Fruit fly (Drosophila melanogaster) whole organism, embryonic: ENCODE results near the gene CG13376.
A peak's percentile ranks its signal among the peaks of the same experiment; 100 is the strongest.

ENCODE experiments used
- Atf3 ChIP-seq: fragments of 200-800 bp; sonication (Bioruptor generic); optimal IDR thresholded peaks from 3 replicates; lab custom pipeline; 2016; ENCODE audit warnings: missing biosample characterization, missing genetic modification characterization
- BtbVII ChIP-seq: fragments of 200-800 bp; sonication (Bioruptor generic); optimal IDR thresholded peaks from 3 replicates; lab custom pipeline; 2017; ENCODE audit warnings: missing biosample characterization, mild to moderate bottlenecking, missing genetic modification characterization
- CG10959 ChIP-seq: fragments of 200-800 bp; sonication (Bioruptor generic); IDR thresholded peaks from 2 replicates; pipeline ENCODE4 v1.3.6; 2022; ENCODE audit warnings: missing biosample characterization, missing genetic modification characterization
- CG12659 ChIP-seq: fragments of 200-800 bp; sonication (Bioruptor generic); optimal IDR thresholded peaks from 3 replicates; lab custom pipeline; 2017; ENCODE audit warnings: mild to moderate bottlenecking, missing biosample characterization, missing genetic modification reagents, missing genetic modification characterization
- CG12769 ChIP-seq: fragments of 200-800 bp; sonication (Bioruptor generic); optimal IDR thresholded peaks from 2 replicates; lab custom pipeline; 2019; ENCODE audit warnings: missing biosample characterization, mild to moderate bottlenecking, missing genetic modification characterization, moderate library complexity
- CG13287 ChIP-seq: fragments of 200-800 bp; sonication (Bioruptor generic); IDR thresholded peaks from 2 replicates; pipeline ENCODE4 v1.3.6; 2022; ENCODE audit warnings: missing biosample characterization, missing genetic modification characterization; ENCODE audit not compliant: partially characterized antibody
- CG14965 ChIP-seq: fragments of 200-800 bp; sonication (Bioruptor generic); optimal IDR thresholded peaks from 2 replicates; lab custom pipeline; 2016; ENCODE audit warnings: missing biosample characterization, missing genetic modification characterization, borderline replicate concordance
- CG1529 ChIP-seq: fragments of 200-800 bp; sonication (Bioruptor generic); optimal IDR thresholded peaks from 3 replicates; lab custom pipeline; 2018; ENCODE audit warnings: missing biosample characterization, missing genetic modification characterization
- CG15514 ChIP-seq: fragments of 200-800 bp; sonication (Bioruptor generic); optimal IDR thresholded peaks from 3 replicates; lab custom pipeline; 2017; ENCODE audit warnings: missing biosample characterization, missing genetic modification characterization, mild to moderate bottlenecking, moderate library complexity, missing genetic modification reagents
- CG16863 ChIP-seq: fragments of 200-800 bp; sonication (Bioruptor generic); optimal IDR thresholded peaks from 3 replicates; lab custom pipeline; 2016; ENCODE audit warnings: missing biosample characterization, missing genetic modification characterization
- CG2678 ChIP-seq: fragments of 200-800 bp; sonication (Bioruptor generic); optimal IDR thresholded peaks from 3 replicates; lab custom pipeline; 2019; ENCODE audit warnings: missing biosample characterization, mild to moderate bottlenecking, missing genetic modification characterization, moderate library complexity
- CG3065 ChIP-seq: fragments of 200-800 bp; sonication (Bioruptor generic); optimal IDR thresholded peaks from 2 replicates; lab custom pipeline; 2016; ENCODE audit warnings: missing biosample characterization, missing genetic modification characterization
- CG31224 ChIP-seq: fragments of 200-800 bp; sonication (Bioruptor generic); IDR thresholded peaks from 2 replicates; pipeline ENCODE4 v1.3.6; 2022; ENCODE audit warnings: missing biosample characterization, missing genetic modification characterization
- CG33557 ChIP-seq: fragments of 200-800 bp; sonication (Bioruptor generic); optimal IDR thresholded peaks from 2 replicates; lab custom pipeline; 2019; ENCODE audit warnings: missing biosample characterization, mild to moderate bottlenecking, missing genetic modification characterization, moderate library complexity
- CG34422 ChIP-seq: fragments of 200-800 bp; sonication (Bioruptor generic); IDR thresholded peaks from 3 replicates; pipeline ENCODE4 v1.3.6; 2022; ENCODE audit warnings: missing biosample characterization, missing genetic modification characterization
- CG4424 ChIP-seq: fragments of 200-800 bp; sonication (Bioruptor generic); optimal IDR thresholded peaks from 3 replicates; lab custom pipeline; 2016; ENCODE audit warnings: missing biosample characterization, missing genetic modification characterization
- CG4854 ChIP-seq: fragments of 200-800 bp; sonication (Bioruptor generic); optimal IDR thresholded peaks from 2 replicates; lab custom pipeline; 2016; ENCODE audit warnings: missing biosample characterization, missing genetic modification characterization, inconsistent platforms
- CG7839 ChIP-seq: fragments of 200-800 bp; sonication (Bioruptor generic); optimal IDR thresholded peaks from 3 replicates; lab custom pipeline; 2018; ENCODE audit warnings: missing biosample characterization, mild to moderate bottlenecking, missing genetic modification characterization, moderate library complexity
- Chrac-16 ChIP-seq: fragments of 200-800 bp; sonication (Bioruptor generic); optimal IDR thresholded peaks from 3 replicates; lab custom pipeline; 2016; ENCODE audit warnings: missing biosample characterization, missing genetic modification characterization
- D19B ChIP-seq: fragments of 200-800 bp; sonication (Bioruptor generic); optimal IDR thresholded peaks from 2 replicates; lab custom pipeline; 2017; ENCODE audit warnings: missing biosample characterization, mild to moderate bottlenecking, missing genetic modification characterization
- GATAe ChIP-seq: fragments of 200-800 bp; sonication (Bioruptor generic); conservative IDR thresholded peaks from 2 replicates; pipeline ENCODE4 v1.3.6; 2022; ENCODE audit warnings: missing biosample characterization, missing genetic modification characterization
- Hmr ChIP-seq: fragments of 200-800 bp; sonication (Bioruptor generic); optimal IDR thresholded peaks from 3 replicates; lab custom pipeline; 2017; ENCODE audit warnings: mild to moderate bottlenecking, missing biosample characterization, missing genetic modification reagents, missing genetic modification characterization
- Lim3 ChIP-seq: fragments of 200-800 bp; sonication (Bioruptor generic); IDR thresholded peaks from 2 replicates; pipeline ENCODE4 v1.3.6; 2022; ENCODE audit warnings: missing biosample characterization, missing genetic modification characterization
- NC2α ChIP-seq: fragments of 200-800 bp; sonication (Bioruptor generic); optimal IDR thresholded peaks from 2 replicates; lab custom pipeline; 2016; ENCODE audit warnings: missing biosample characterization, missing genetic modification characterization
- Nf-YA ChIP-seq: fragments of 200-800 bp; sonication (Bioruptor generic); IDR thresholded peaks from 2 replicates; pipeline ENCODE4 v1.3.6; 2022; ENCODE audit warnings: missing biosample characterization, missing genetic modification characterization
- Nf-YB ChIP-seq: fragments of 200-800 bp; sonication (Bioruptor generic); optimal IDR thresholded peaks from 3 replicates; lab custom pipeline; 2019; ENCODE audit warnings: missing biosample characterization, mild to moderate bottlenecking, missing genetic modification characterization, moderate library complexity
- Optix ChIP-seq: fragments of 200-800 bp; sonication (Bioruptor generic); IDR thresholded peaks from 3 replicates; pipeline ENCODE4 v1.3.6; 2022; ENCODE audit warnings: missing biosample characterization, missing genetic modification characterization
- Spps ChIP-seq: fragments of 200-800 bp; sonication (Bioruptor generic); optimal IDR thresholded peaks from 2 replicates; lab custom pipeline; 2018; ENCODE audit warnings: missing biosample characterization, mild to moderate bottlenecking, missing genetic modification characterization
- Taf1 ChIP-seq: fragments of 200-800 bp; sonication (Bioruptor generic); IDR thresholded peaks from 2 replicates; pipeline ENCODE4 v1.3.6; 2022; ENCODE audit warnings: missing biosample characterization, missing genetic modification characterization
- ase ChIP-seq: fragments of 200-800 bp; sonication (Bioruptor generic); IDR thresholded peaks from 3 replicates; pipeline ENCODE4 v1.3.6; 2022; ENCODE audit warnings: missing biosample characterization, missing genetic modification characterization
- bab2 ChIP-seq: fragments of 200-800 bp; sonication (Bioruptor generic); optimal IDR thresholded peaks from 2 replicates; lab custom pipeline; 2016; ENCODE audit warnings: missing biosample characterization, missing genetic modification characterization
- chn ChIP-seq: fragments of 200-800 bp; sonication (Bioruptor generic); optimal IDR thresholded peaks from 2 replicates; lab custom pipeline; 2016; ENCODE audit warnings: missing biosample characterization, missing genetic modification characterization
- ci ChIP-seq: fragments of 200-800 bp; sonication (Bioruptor generic); IDR thresholded peaks from 3 replicates; pipeline ENCODE4 v1.3.6; 2022; ENCODE audit warnings: missing biosample characterization, missing genetic modification characterization
- dmrt11E ChIP-seq: fragments of 200-800 bp; sonication (Bioruptor generic); optimal IDR thresholded peaks from 3 replicates; lab custom pipeline; 2018; ENCODE audit warnings: missing biosample characterization, mild to moderate bottlenecking, missing genetic modification characterization, moderate library complexity
- fd64A ChIP-seq: fragments of 200-800 bp; sonication (Bioruptor generic); optimal IDR thresholded peaks from 3 replicates; lab custom pipeline; 2018; ENCODE audit warnings: missing biosample characterization, mild to moderate bottlenecking, missing genetic modification characterization
- gem ChIP-seq: fragments of 200-800 bp; sonication (Bioruptor generic); optimal IDR thresholded peaks from 2 replicates; lab custom pipeline; 2019; ENCODE audit warnings: missing biosample characterization, mild to moderate bottlenecking, missing genetic modification characterization, moderate library complexity
- gsb-n ChIP-seq: fragments of 200-800 bp; sonication (Bioruptor generic); optimal IDR thresholded peaks from 3 replicates; lab custom pipeline; 2018; ENCODE audit warnings: missing biosample characterization, mild to moderate bottlenecking, missing genetic modification characterization
- her ChIP-seq: fragments of 200-800 bp; sonication (Bioruptor generic); optimal IDR thresholded peaks from 2 replicates; lab custom pipeline; 2016; ENCODE audit warnings: missing biosample characterization, missing genetic modification characterization
- jing ChIP-seq: fragments of 200-800 bp; sonication (Bioruptor generic); optimal IDR thresholded peaks from 2 replicates; lab custom pipeline; 2018; ENCODE audit warnings: missing biosample characterization, mild to moderate bottlenecking, missing genetic modification characterization
- ken ChIP-seq: fragments of 200-800 bp; sonication (Bioruptor generic); IDR thresholded peaks from 3 replicates; pipeline ENCODE4 v1.3.6; 2022; ENCODE audit warnings: missing biosample characterization, missing genetic modification characterization
- prd ChIP-seq, 3 experiments: fragments of >200 bp in 2 of 3; fragments of 200-800 bp in 1 of 3; sonication (Bioruptor generic) in 1 of 3; optimal IDR thresholded peaks in 2 of 3; IDR thresholded peaks in 1 of 3; 2 replicates in 2 of 3; 3 replicates in 1 of 3; pipeline versions ENCODE4 v1.3.6 to Lab custom; 2017 to 2022; ENCODE audit warnings: missing biosample characterization in 1 of 3, missing genetic modification characterization in 1 of 3
- ranshi ChIP-seq: fragments of 200-800 bp; sonication (Bioruptor generic); IDR thresholded peaks from 2 replicates; pipeline ENCODE4 v1.3.6; 2022; ENCODE audit warnings: missing biosample characterization, missing genetic modification characterization
- sc ChIP-seq, 3 experiments: fragments of >200 bp in 2 of 3; fragments of 200-800 bp in 1 of 3; sonication (Bioruptor generic) in 1 of 3; optimal IDR thresholded peaks; 2 replicates in 2 of 3; 3 replicates in 1 of 3; lab custom pipeline; 2017; ENCODE audit warnings: mild to moderate bottlenecking in 1 of 3, missing biosample characterization in 1 of 3, missing genetic modification characterization in 1 of 3, missing genetic modification reagents in 1 of 3
- seq ChIP-seq: fragments of 200-800 bp; sonication (Bioruptor generic); IDR thresholded peaks from 2 replicates; pipeline ENCODE4 v1.3.6; 2022; ENCODE audit warnings: missing biosample characterization, missing genetic modification characterization
- sqz ChIP-seq: fragments of 200-800 bp; sonication (Bioruptor generic); optimal IDR thresholded peaks from 3 replicates; lab custom pipeline; 2018; ENCODE audit warnings: missing biosample characterization, mild to moderate bottlenecking, missing genetic modification characterization
- sr ChIP-seq: fragments of 200-800 bp; sonication (Bioruptor generic); IDR thresholded peaks from 3 replicates; pipeline ENCODE4 v1.3.6; 2022; ENCODE audit warnings: missing biosample characterization, missing genetic modification characterization
- tgo ChIP-seq: fragments of 200-800 bp; sonication (Bioruptor generic); IDR thresholded peaks from 3 replicates; pipeline ENCODE4 v1.3.6; 2022; ENCODE audit warnings: missing biosample characterization, missing genetic modification characterization
- tin ChIP-seq: fragments of 200-800 bp; sonication (Bioruptor generic); optimal IDR thresholded peaks from 3 replicates; lab custom pipeline; 2016; ENCODE audit warnings: missing biosample characterization, missing genetic modification characterization
- trh ChIP-seq: fragments of 200-800 bp; sonication (Bioruptor generic); optimal IDR thresholded peaks from 2 replicates; lab custom pipeline; 2016; ENCODE audit warnings: missing biosample characterization, missing genetic modification characterization
- twi ChIP-seq: fragments of 200-800 bp; optimal IDR thresholded peaks from 2 replicates; lab custom pipeline; 2019; ENCODE audit warnings: missing biosample characterization, mild to moderate bottlenecking, missing genetic modification characterization, moderate library complexity
- wdn ChIP-seq: fragments of 200-800 bp; sonication (Bioruptor generic); IDR thresholded peaks from 2 replicates; pipeline ENCODE4 v1.3.6; 2022; ENCODE audit warnings: missing biosample characterization, missing genetic modification characterization

Gene CG13376

dm6 chrX:255369-255768 is 11.5 kb downstream of the CG13376 start, which contains the start of gene cin (continued):
- no peak for TF ChIP-seq gsb-n (tag; lab: Kevin White, UChicago)
- TF ChIP-seq gem, result peak; percentile 73
- peak; percentile 73 for TF ChIP-seq CG10959 (GFP tag; lab: Robert Waterston, UW)
- no peak; the same call in 2 of the 3 replicates for TF ChIP-seq tgo (GFP tag; lab: Robert Waterston, UW)
- no peak for TF ChIP-seq chn (GFP tag; lab: Kevin White, UChicago)
- TF ChIP-seq ci (GFP tag; lab: Robert Waterston, UW), result no peak
- TF ChIP-seq Taf1 (GFP tag; lab: Robert Waterston, UW), result no peak
- no peak for TF ChIP-seq ken
- TF ChIP-seq Nf-YA (GFP tag; lab: Robert Waterston, UW), result no peak
- no peak for TF ChIP-seq bab2 (GFP tag; lab: Kevin White, UChicago)
- no peak for TF ChIP-seq CG12769 (tag; lab: Kevin White, UChicago)
- TF ChIP-seq sr (GFP tag; lab: Robert Waterston, UW), result no peak
- TF ChIP-seq CG34422 (GFP tag; lab: Robert Waterston, UW), result no peak
- no peak for TF ChIP-seq trh (GFP tag; lab: Kevin White, UChicago)
- TF ChIP-seq CG31224 (GFP tag; lab: Robert Waterston, UW), result no peak
- no peak for TF ChIP-seq CG16863 (GFP tag; lab: Kevin White, UChicago)
- TF ChIP-seq NC2α (GFP tag; lab: Kevin White, UChicago), result no peak
- no peak for TF ChIP-seq CG14965
- TF ChIP-seq twi (tag; lab: Kevin White, UChicago), result peak; percentile 0
- TF ChIP-seq D19B, result peak; percentile 20
- TF ChIP-seq CG4854 (GFP tag; lab: Kevin White, UChicago), result no peak
- TF ChIP-seq CG7839 (tag; lab: Kevin White, UChicago), result peak; percentile 64
- TF ChIP-seq sqz (GFP tag; lab: Kevin White, UChicago), result no peak
- peak; percentile 30 for TF ChIP-seq CG15514 (GFP tag; lab: Kevin White, UChicago)
- no peak for TF ChIP-seq sc (optimal IDR thresholded peaks at IDR 0.05; lab: Kevin White, UChicago)
- TF ChIP-seq sc (GFP tag; optimal IDR thresholded peaks at IDR 0.05; lab: Kevin White, UChicago), result no peak
- TF ChIP-seq Chrac-16 (GFP tag; lab: Kevin White, UChicago), result peak; percentile 15
- TF ChIP-seq CG33557 (GFP tag; lab: Kevin White, UChicago), result peak; percentile 13
- TF ChIP-seq fd64A (GFP tag; lab: Kevin White, UChicago), result no peak
- peak; percentile 56 for TF ChIP-seq dmrt11E (tag; lab: Kevin White, UChicago)
- TF ChIP-seq seq (GFP tag; lab: Robert Waterston, UW), result 0 out of 2 replicates have a peak, but pooled peaks have one; percentile 30
- TF ChIP-seq CG13287, result no peak
- peak; percentile 35 for TF ChIP-seq tin (GFP tag; lab: Kevin White, UChicago)
- no peak for TF ChIP-seq Atf3 (GFP tag; lab: Kevin White, UChicago)
- TF ChIP-seq prd (optimal IDR thresholded peaks at IDR 0.05; lab: Kevin White, UChicago), result no peak
- TF ChIP-seq prd (GFP tag; IDR thresholded peaks at IDR 0.05; lab: Robert Waterston, UW), result 0 out of 3 replicates have a peak, but pooled peaks have one; percentile 46
- peak; percentile 19 for TF ChIP-seq BtbVII (GFP tag; lab: Kevin White, UChicago)
- TF ChIP-seq GATAe (GFP tag; lab: Robert Waterston, UW), result no peak
- TF ChIP-seq ranshi (GFP tag; lab: Robert Waterston, UW), result peak; percentile 34; the same call in 1 of the 2 replicates
- TF ChIP-seq her, result no peak
- TF ChIP-seq CG3065 (GFP tag; lab: Kevin White, UChicago), result no peak
- no peak for TF ChIP-seq Hmr (GFP tag; lab: Kevin White, UChicago)
- no peak for TF ChIP-seq ase (GFP tag; lab: Robert Waterston, UW)
- peak; percentile 37 for TF ChIP-seq CG12659
- TF ChIP-seq CG1529 (GFP tag; lab: Kevin White, UChicago), result no peak
- TF ChIP-seq Spps, result peak; percentile 13
- TF ChIP-seq CG4424 (GFP tag; lab: Kevin White, UChicago), result peak; percentile 35
- no peak for TF ChIP-seq wdn (GFP tag; lab: Robert Waterston, UW)
- no peak for TF ChIP-seq Nf-YB (GFP tag; lab: Kevin White, UChicago)
- TF ChIP-seq jing (GFP tag; lab: Kevin White, UChicago), result no peak
- no peak for TF ChIP-seq CG2678 (tag; lab: Kevin White, UChicago)
- no peak for TF ChIP-seq Lim3
- no peak for TF ChIP-seq Optix (GFP tag; lab: Robert Waterston, UW)
